Worm (Caenorhabditis elegans): ENCODE data around the gene phg-1.

DNA sequence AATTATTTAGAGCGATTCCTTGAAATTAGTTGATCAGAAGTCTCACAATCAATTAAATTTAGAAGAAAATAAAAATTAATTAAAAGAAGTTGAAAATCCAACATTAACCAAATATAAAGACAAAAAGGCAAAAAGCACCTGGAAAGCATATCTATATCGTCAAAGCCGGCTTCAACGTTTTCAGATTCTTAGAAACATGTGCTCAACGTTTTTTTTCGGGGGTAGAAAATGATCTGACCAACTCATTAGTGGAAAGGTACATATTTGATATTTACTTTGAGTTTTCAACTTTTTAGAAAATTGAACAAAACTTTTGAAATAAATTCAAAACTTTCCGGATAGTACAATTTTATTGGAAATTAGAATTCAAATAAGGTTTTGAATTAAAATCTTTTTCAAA, 4.6 kb upstream of the phg-1 start:
- TF ChIP-seq zag-1 (tag; optimal IDR thresholded peaks at IDR 0.05) (no peak), skn-1 (tag; optimal IDR thresholded peaks at IDR 0.05) (no peak), lin-14 (GFP tag; optimal IDR thresholded peaks at IDR 0.05) (no peak), elt-3 (tag; optimal IDR thresholded peaks at IDR 0.05) (no peak), nhr-20 (tag; optimal IDR thresholded peaks at IDR 0.05) (no peak), nhr-90 (tag; optimal IDR thresholded peaks at IDR 0.05; ENCODE audit: poor library complexity) (no peak), snpc-4 (tag; optimal IDR thresholded peaks at IDR 0.05) (no peak), nhr-11 (tag; optimal IDR thresholded peaks at IDR 0.05) (no peak), C04F5.9 (tag; optimal IDR thresholded peaks at IDR 0.05) (no peak), vab-15 (tag; optimal IDR thresholded peaks at IDR 0.05) (no peak), irx-1 (tag; optimal IDR thresholded peaks at IDR 0.05) (no peak), egl-27 (tag; optimal IDR thresholded peaks at IDR 0.05) (no peak), unc-62 (GFP tag; optimal IDR thresholded peaks at IDR 0.05) (no peak), fkh-8 (tag; optimal IDR thresholded peaks at IDR 0.05) (peak; percentile 53)

Measured in whole organism, L1 larva.